Fruit fly (Drosophila melanogaster) whole organism, pupa: ENCODE results near the gene chas.

ENCODE experiments used
- Pif1A ChIP-seq: fragments of 200-800 bp; sonication (Bioruptor generic); optimal IDR thresholded peaks from 3 replicates; lab custom pipeline; 2016; ENCODE audit warnings: missing biosample characterization, missing genetic modification characterization
- Snoo ChIP-seq: fragments of 200-800 bp; sonication (Bioruptor generic); optimal IDR thresholded peaks from 3 replicates; lab custom pipeline; 2017; ENCODE audit warnings: missing biosample characterization, mild to moderate bottlenecking, missing genetic modification characterization, inconsistent platforms

DNA sequence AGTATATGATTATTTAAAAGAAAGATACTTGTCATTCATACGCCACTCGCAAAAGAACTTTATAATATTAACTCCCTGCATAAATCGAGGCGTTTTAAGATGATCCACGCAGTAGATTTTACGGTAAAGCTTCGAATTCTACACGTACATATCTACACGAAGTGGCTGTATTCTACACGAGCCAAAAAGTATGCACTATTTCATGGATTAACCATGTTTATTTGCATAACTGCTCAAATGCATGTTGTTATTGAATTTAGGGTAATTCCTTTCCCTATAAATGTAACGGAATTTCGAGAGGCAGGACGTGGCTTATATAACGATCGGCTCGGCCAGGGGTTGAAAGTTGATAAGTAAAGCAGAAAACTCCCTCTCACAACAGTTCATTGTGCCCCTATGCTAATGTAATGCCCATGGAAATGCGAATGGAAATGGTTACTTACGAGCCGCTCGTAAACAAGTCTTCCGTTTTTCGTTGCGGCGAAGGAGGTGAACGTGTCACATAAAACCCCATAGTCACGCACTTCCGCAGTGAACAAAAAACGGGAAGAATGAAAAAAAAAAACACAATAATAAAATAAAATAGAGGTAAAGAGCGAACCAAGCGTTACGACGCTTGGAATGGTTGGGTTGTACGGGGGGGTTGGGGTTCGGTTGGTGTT is 38.6 kb upstream of the chas start:
- no peak for TF ChIP-seq Pif1A
- no peak for TF ChIP-seq Snoo (tag; lab: Kevin White, UChicago)
